Worm (Caenorhabditis elegans) whole organism, L4 larva: Measurements from ENCODE around the gene K09H11.15.
A peak's percentile ranks its signal among the peaks of the same experiment; 100 is the strongest.
"Not testable (repeated sequence)": the region's sequence is repeated elsewhere in the genome, so short reads cannot be mapped to it uniquely, and the experiment has no call there.

Experiments used
- ZK546.5 ChIP-seq, 2 experiments: sonication (generic microtip); optimal IDR thresholded peaks; 2 replicates each; lab custom pipeline; 2017; ENCODE audit warnings: missing biosample characterization in 2 of 2, missing genetic modification characterization in 2 of 2
- mep-1 ChIP-seq: fragments of 150-350 bp; sonication (generic microtip); optimal IDR thresholded peaks from 3 replicates; lab custom pipeline; 2014; ENCODE audit warnings: missing biosample characterization, missing genetic modification characterization

- TF ChIP-seq mep-1, result peak; percentile 62
- not testable (repeated sequence) for TF ChIP-seq ZK546.5 (tag; optimal IDR thresholded peaks at IDR 0.05; lab: Kevin White, UChicago)
Observed at ce11 chrV:5776941-5777340, 46.3 kb upstream of the K09H11.15 start, which contains the start of gene F44E7.4.
